Worm (Caenorhabditis elegans) whole organism, L4/young adult: ENCODE results near the gene grl-28.
"Not testable (repeated sequence)": the region's sequence is repeated elsewhere in the genome, so short reads cannot be mapped to it uniquely, and the experiment has no call there.

ENCODE experiments used
- W03F9.2 ChIP-seq: fragments of 150-350 bp; optimal IDR thresholded peaks from 2 replicates; lab custom pipeline; 2014; ENCODE audit warnings: missing biosample characterization, missing genetic modification characterization
- dao-5 ChIP-seq: sonication (generic microtip); optimal IDR thresholded peaks from 2 replicates; lab custom pipeline; 2016; ENCODE audit warnings: missing genotype, missing genetic modification characterization, moderate library complexity, missing compliant biosample characterization
- him-1 ChIP-seq: sonication (generic microtip); optimal IDR thresholded peaks from 2 replicates; lab custom pipeline; 2016; ENCODE audit warnings: missing genotype, missing genetic modification reagents, missing genetic modification characterization, missing compliant biosample characterization

Gene grl-28

ce11 chrV:3551765-3552164 is at the start of gene grl-28:
TSS of gene grl-28 (minus strand) at chrV:3551865.
- no peak for TF ChIP-seq W03F9.2 (tag; lab: Kevin White, UChicago)
- no peak for TF ChIP-seq dao-5
- TF ChIP-seq him-1 (tag; lab: Kevin White, UChicago): no peak

ce11 chrV:3600570-3600969 is 48.9 kb upstream of the grl-28 start, which contains the start of gene T22F3.7:
TSS of gene T22F3.7 (minus strand) at chrV:3600670.
- TF ChIP-seq him-1 (tag; lab: Kevin White, UChicago): no peak

ce11 chrV:3597052-3597451 is 45.4 kb upstream of the grl-28 start, which contains the start of gene srh-212:
TSS of gene srh-212 (minus strand) at chrV:3597152.
- not testable (repeated sequence) for TF ChIP-seq W03F9.2 (tag; lab: Kevin White, UChicago); dao-5; him-1 (tag; lab: Kevin White, UChicago)

ce11 chrV:3594936-3595335 is 43.3 kb upstream of the grl-28 start, which contains the start of gene srh-213:
TSS of gene srh-213 (minus strand) at chrV:3595036.
- TF ChIP-seq W03F9.2 (tag; lab: Kevin White, UChicago) (no peak), him-1 (tag; lab: Kevin White, UChicago) (no peak), dao-5 (no peak)

DNA sequence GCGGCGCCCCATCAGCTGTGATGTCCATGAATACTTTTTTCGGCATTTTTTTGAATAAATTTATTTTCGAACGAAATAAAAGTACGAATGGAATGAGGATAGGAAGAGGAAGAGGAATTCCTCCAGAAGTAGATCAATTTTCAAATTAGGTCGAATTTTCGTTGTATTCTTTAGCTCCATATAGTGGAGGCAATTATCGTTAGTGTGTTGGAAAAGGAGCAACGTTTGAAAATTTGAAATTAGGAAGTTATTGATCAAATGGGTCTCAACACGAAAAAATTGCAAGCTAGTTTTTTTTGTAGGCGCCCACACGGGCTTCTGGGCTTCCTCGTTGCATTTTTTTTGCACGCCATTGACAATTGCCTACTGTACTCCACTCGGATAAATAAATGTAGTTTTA is 40.4 kb upstream of the grl-28 start, which contains the start of gene T22F3.12:
Gene T22F3.12, minus strand, starts transcription at position 101 of the 400 bp plus-strand sequence.
- no peak for TF ChIP-seq W03F9.2 (tag; lab: Kevin White, UChicago)
- TF ChIP-seq dao-5: no peak
- TF ChIP-seq him-1 (tag; lab: Kevin White, UChicago): no peak

DNA sequence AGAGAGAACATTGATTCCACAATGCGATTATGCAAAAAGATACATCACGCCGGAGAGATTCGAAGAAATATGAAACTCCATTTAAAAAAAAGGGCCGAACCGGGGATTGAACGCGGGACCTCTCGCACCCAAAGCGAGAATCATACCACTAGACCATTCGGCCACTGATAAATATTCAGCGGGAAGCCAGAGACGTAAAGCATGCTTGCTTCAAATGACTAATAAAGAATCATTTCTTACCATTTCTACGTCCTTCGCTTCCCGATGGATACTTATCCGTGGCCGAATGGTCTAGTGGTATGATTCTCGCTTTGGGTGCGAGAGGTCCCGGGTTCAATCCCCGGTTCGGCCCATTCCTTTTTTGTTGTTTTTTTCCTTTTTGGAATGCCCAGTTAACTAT is 36.6 kb upstream of the grl-28 start:
- TF ChIP-seq him-1 (tag; lab: Kevin White, UChicago) (no peak), W03F9.2 (tag; lab: Kevin White, UChicago) (no peak), dao-5 (no peak)

ce11 chrV:3587633-3588032 is 36.0 kb upstream of the grl-28 start:
- TF ChIP-seq him-1 (tag; lab: Kevin White, UChicago) (no peak), W03F9.2 (tag; lab: Kevin White, UChicago) (no peak), dao-5 (no peak)

ce11 chrV:3586014-3586689 is 34.5 kb upstream of the grl-28 start, which contains the start of the genes rpl-11.1 and T22F3.2:
TSS of gene rpl-11.1 (minus strand) at chrV:3586064.
TSS of gene T22F3.2 (plus strand) at chrV:3586639.
- TF ChIP-seq dao-5: no peak
- TF ChIP-seq him-1 (tag; lab: Kevin White, UChicago): no peak
- TF ChIP-seq W03F9.2 (tag; lab: Kevin White, UChicago): no peak

DNA sequence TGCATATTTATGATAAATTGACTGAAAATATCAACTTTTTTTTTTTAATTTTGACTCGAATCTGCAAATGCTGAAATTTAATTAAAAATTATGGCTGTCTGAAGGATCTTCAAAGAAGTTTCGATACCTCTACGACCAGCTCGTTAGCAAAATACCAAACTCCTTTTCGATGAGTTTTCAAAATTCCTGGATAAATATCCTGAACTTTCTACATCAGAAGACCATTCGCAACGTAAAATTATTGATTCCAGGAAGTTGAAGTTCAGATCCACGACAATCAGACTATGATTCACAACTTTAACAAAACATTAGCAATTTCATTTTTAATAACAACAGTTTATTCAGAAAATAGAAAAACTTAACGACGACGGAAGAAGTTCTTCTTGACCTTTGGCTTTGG is 33.3 kb upstream of the grl-28 start:
- TF ChIP-seq W03F9.2 (tag; lab: Kevin White, UChicago) (no peak), him-1 (tag; lab: Kevin White, UChicago) (no peak), dao-5 (no peak)

DNA sequence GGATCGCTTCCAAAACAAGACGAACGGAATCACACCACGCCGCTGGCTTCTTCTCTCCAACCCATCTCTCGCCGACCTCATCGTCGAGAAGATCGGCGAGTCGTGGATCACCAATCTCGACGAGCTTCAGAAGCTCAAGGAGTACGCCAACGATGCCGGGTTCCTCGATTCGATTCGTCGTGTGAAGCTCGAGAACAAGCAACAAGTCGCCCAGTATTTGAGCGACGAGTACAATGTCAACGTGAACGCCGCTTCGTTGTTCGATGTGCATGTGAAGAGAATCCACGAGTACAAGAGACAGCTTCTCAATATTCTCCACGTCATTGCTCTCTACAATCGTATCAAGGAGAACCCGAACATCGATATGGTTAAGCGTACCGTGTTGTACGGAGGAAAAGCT is 32.0 kb upstream of the grl-28 start:
- TF ChIP-seq him-1 (tag; lab: Kevin White, UChicago): no peak
- TF ChIP-seq dao-5: no peak
- no peak for TF ChIP-seq W03F9.2 (tag; lab: Kevin White, UChicago)

- TF ChIP-seq dao-5 (no peak), him-1 (tag; lab: Kevin White, UChicago) (no peak), W03F9.2 (tag; lab: Kevin White, UChicago) (no peak)
Measured at ce11 chrV:3582671-3583070, 31.0 kb upstream of the grl-28 start.

DNA sequence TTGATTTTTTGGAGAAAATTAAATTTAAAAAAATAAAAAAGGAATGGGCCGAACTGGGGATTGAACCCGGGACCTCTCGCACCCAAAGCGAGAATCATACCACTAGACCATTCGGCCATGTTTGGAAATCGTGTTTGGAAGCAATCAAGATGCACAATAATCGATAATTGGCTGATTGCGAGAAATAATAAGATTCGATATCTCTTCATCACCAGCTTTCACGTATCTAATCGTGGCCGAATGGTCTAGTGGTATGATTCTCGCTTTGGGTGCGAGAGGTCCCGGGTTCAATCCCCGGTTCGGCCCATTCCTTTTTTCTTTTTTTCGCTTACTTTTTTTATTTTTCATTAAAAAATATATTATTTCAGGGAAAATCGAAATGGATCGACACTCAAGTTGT is 30.4 kb upstream of the grl-28 start:
- TF ChIP-seq him-1 (tag; lab: Kevin White, UChicago) (no peak), W03F9.2 (tag; lab: Kevin White, UChicago) (peak; percentile 32), dao-5 (no peak)

- TF ChIP-seq him-1 (tag; lab: Kevin White, UChicago) (no peak), dao-5 (no peak)
Measured at ce11 chrV:3581643-3582042, 30.0 kb upstream of the grl-28 start.

- TF ChIP-seq him-1 (tag; lab: Kevin White, UChicago): no peak
- no peak for TF ChIP-seq W03F9.2 (tag; lab: Kevin White, UChicago)
- TF ChIP-seq dao-5: no peak
Measured at ce11 chrV:3581034-3581433, 29.4 kb upstream of the grl-28 start.

- TF ChIP-seq dao-5 (no peak), W03F9.2 (tag; lab: Kevin White, UChicago) (no peak), him-1 (tag; lab: Kevin White, UChicago) (no peak)
Measured at ce11 chrV:3580385-3580784, 28.7 kb upstream of the grl-28 start.
